Worm (Caenorhabditis elegans) whole organism, early embryonic: ENCODE data around the gene T05C12.1.

Source experiments
- B0310.2 ChIP-seq: sonication (generic microtip); optimal IDR thresholded peaks from 2 replicates; lab custom pipeline; 2016; ENCODE audit warnings: mild to moderate bottlenecking, missing genetic modification characterization, missing compliant biosample characterization
- F13C5.2 ChIP-seq: sonication (generic microtip); optimal IDR thresholded peaks from 2 replicates; lab custom pipeline; 2017; ENCODE audit warnings: mild to moderate bottlenecking, missing genetic modification characterization, inconsistent platforms, missing compliant biosample characterization
- aly-1 ChIP-seq: sonication (generic microtip); optimal IDR thresholded peaks from 2 replicates; lab custom pipeline; 2016; ENCODE audit warnings: missing genetic modification characterization, missing compliant biosample characterization
- ama-1 ChIP-seq: fragments of 150-350 bp; optimal IDR thresholded peaks from 2 replicates; lab custom pipeline; 2014
- ceh-13 ChIP-seq: fragments of 200-800 bp; sonication (Bioruptor generic); optimal IDR thresholded peaks from 2 replicates; lab custom pipeline; 2018; ENCODE audit warnings: mild to moderate bottlenecking, missing genetic modification characterization, missing compliant biosample characterization
- ceh-36 ChIP-seq: sonication (generic microtip); optimal IDR thresholded peaks from 2 replicates; lab custom pipeline; 2016; ENCODE audit warnings: missing genetic modification characterization, inconsistent platforms, missing compliant biosample characterization
- ets-7 ChIP-seq: sonication (generic microtip); optimal IDR thresholded peaks from 2 replicates; lab custom pipeline; 2016; ENCODE audit warnings: missing genotype, missing genetic modification characterization, missing compliant biosample characterization
- flt-1 ChIP-seq: fragments of 200-800 bp; sonication (Bioruptor generic); IDR thresholded peaks from 2 replicates; pipeline ENCODE4 v1.3.6; 2022; ENCODE audit warnings: missing genetic modification characterization, missing compliant biosample characterization
- hmbx-1 ChIP-seq: sonication (generic microtip); optimal IDR thresholded peaks from 2 replicates; lab custom pipeline; 2016; ENCODE audit warnings: mild to moderate bottlenecking, missing genetic modification characterization, missing compliant biosample characterization
- hmg-4 ChIP-seq: fragments of 200-800 bp; sonication (Bioruptor generic); optimal IDR thresholded peaks from 2 replicates; lab custom pipeline; 2018; ENCODE audit warnings: mild to moderate bottlenecking, missing genetic modification characterization, missing compliant biosample characterization
- hnd-1 ChIP-seq: sonication (generic microtip); optimal IDR thresholded peaks from 2 replicates; lab custom pipeline; 2016; ENCODE audit warnings: missing genetic modification characterization, missing compliant biosample characterization
- pes-1 ChIP-seq: fragments of 200-800 bp; sonication (Bioruptor generic); IDR thresholded peaks from 2 replicates; pipeline ENCODE4 v1.3.6; 2022; ENCODE audit warnings: missing genetic modification reagents, missing genetic modification characterization, missing compliant biosample characterization
- scrt-1 ChIP-seq: fragments of 200-800 bp; sonication (Bioruptor generic); IDR thresholded peaks from 2 replicates; pipeline ENCODE4 v1.3.6; 2022; ENCODE audit warnings: missing genetic modification characterization, missing compliant biosample characterization
- sea-1 ChIP-seq: fragments of 200-800 bp; sonication (Bioruptor generic); conservative IDR thresholded peaks from 2 replicates; pipeline ENCODE4 v1.3.6; 2022; ENCODE audit warnings: missing genetic modification characterization, missing compliant biosample characterization
- tbx-11 ChIP-seq: fragments of 200-800 bp; sonication (Bioruptor generic); IDR thresholded peaks from 2 replicates; pipeline ENCODE4 v1.3.6; 2022; ENCODE audit warnings: missing genetic modification characterization, missing compliant biosample characterization
- tbx-37 ChIP-seq: fragments of 200-800 bp; sonication (Bioruptor generic); conservative IDR thresholded peaks from 2 replicates; pipeline ENCODE4 v1.3.6; 2022; ENCODE audit warnings: missing genetic modification reagents, missing genetic modification characterization, missing compliant biosample characterization
- tra-4 ChIP-seq: sonication (generic microtip); optimal IDR thresholded peaks from 2 replicates; lab custom pipeline; 2017; ENCODE audit warnings: missing genetic modification characterization, missing compliant biosample characterization

T05C12.1 gene

ce11 chrII:8141135-8141534, 32.3 kb upstream of the T05C12.1 start:
- TF ChIP-seq tra-4 (tag; lab: Kevin White, UChicago) (no peak), scrt-1 (no peak), hnd-1 (tag; lab: Kevin White, UChicago) (no peak), flt-1 (GFP tag; lab: Robert Waterston, UW) (no peak), tbx-11 (GFP tag; lab: Robert Waterston, UW) (no peak), F13C5.2 (tag; lab: Kevin White, UChicago) (no peak), ceh-36 (tag; lab: Kevin White, UChicago) (no peak)

ce11 chrII:8143278-8143931, 30.1 kb upstream of the T05C12.1 start, which contains the start of the genes ints-11 and rpl-10:
ints-11 (minus strand) TSS chrII:8143478.
rpl-10 (plus strand) TSS chrII:8143881.
- TF ChIP-seq flt-1 (GFP tag; lab: Robert Waterston, UW): no peak
- no peak for TF ChIP-seq aly-1 (tag; lab: Kevin White, UChicago)
- no peak for TF ChIP-seq hnd-1 (tag; lab: Kevin White, UChicago)
- TF ChIP-seq ceh-36 (tag; lab: Kevin White, UChicago): no peak
- TF ChIP-seq tbx-37: no peak
- TF ChIP-seq B0310.2 (tag; lab: Kevin White, UChicago): no peak
- no peak for TF ChIP-seq hmg-4
- TF ChIP-seq ceh-13 (GFP tag; lab: Kevin White, UChicago): no peak
- TF ChIP-seq tra-4 (tag; lab: Kevin White, UChicago): no peak
- no peak for TF ChIP-seq sea-1 (GFP tag; lab: Robert Waterston, UW)
- no peak for TF ChIP-seq pes-1 (GFP tag; lab: Robert Waterston, UW)
- TF ChIP-seq F13C5.2 (tag; lab: Kevin White, UChicago): no peak
- no peak for TF ChIP-seq ets-7 (tag; lab: Kevin White, UChicago)
- TF ChIP-seq tbx-11 (GFP tag; lab: Robert Waterston, UW): no peak
- no peak for TF ChIP-seq scrt-1
- no peak for TF ChIP-seq ama-1
- no peak for TF ChIP-seq hmbx-1 (tag; lab: Kevin White, UChicago)

ce11 chrII:8144543-8144942, 28.9 kb upstream of the T05C12.1 start, which contains the start of gene F10B5.2:
F10B5.2 (plus strand) TSS chrII:8144762.
- TF ChIP-seq sea-1 (GFP tag; lab: Robert Waterston, UW): no peak
- TF ChIP-seq F13C5.2 (tag; lab: Kevin White, UChicago): no peak
- no peak for TF ChIP-seq B0310.2 (tag; lab: Kevin White, UChicago)
- TF ChIP-seq aly-1 (tag; lab: Kevin White, UChicago): no peak
- no peak for TF ChIP-seq pes-1 (GFP tag; lab: Robert Waterston, UW)
- no peak for TF ChIP-seq ceh-13 (GFP tag; lab: Kevin White, UChicago)
- no peak for TF ChIP-seq ets-7 (tag; lab: Kevin White, UChicago)
- no peak for TF ChIP-seq hnd-1 (tag; lab: Kevin White, UChicago)
- no peak for TF ChIP-seq tra-4 (tag; lab: Kevin White, UChicago)
- TF ChIP-seq tbx-37: no peak
- no peak for TF ChIP-seq hmbx-1 (tag; lab: Kevin White, UChicago)
- TF ChIP-seq flt-1 (GFP tag; lab: Robert Waterston, UW): no peak
- no peak for TF ChIP-seq tbx-11 (GFP tag; lab: Robert Waterston, UW)
- no peak for TF ChIP-seq ama-1
- no peak for TF ChIP-seq hmg-4
- no peak for TF ChIP-seq ceh-36 (tag; lab: Kevin White, UChicago)
- TF ChIP-seq scrt-1: no peak

ce11 chrII:8149930-8150329, 23.6 kb upstream of the T05C12.1 start, which contains the start of gene F10B5.3:
F10B5.3 (minus strand) TSS chrII:8150030.
- no peak for TF ChIP-seq hmg-4

- TF ChIP-seq hnd-1 (tag; lab: Kevin White, UChicago) (no peak), ama-1 (no peak), tbx-37 (no peak), pes-1 (GFP tag; lab: Robert Waterston, UW) (no peak), flt-1 (GFP tag; lab: Robert Waterston, UW) (no peak), tbx-11 (GFP tag; lab: Robert Waterston, UW) (no peak), B0310.2 (tag; lab: Kevin White, UChicago) (no peak), ets-7 (tag; lab: Kevin White, UChicago) (no peak), ceh-36 (tag; lab: Kevin White, UChicago) (no peak), tra-4 (tag; lab: Kevin White, UChicago) (no peak), aly-1 (tag; lab: Kevin White, UChicago) (no peak)
These were observed 20.7 kb upstream of the T05C12.1 start for ce11 chrII:8152711-8153325.

- TF ChIP-seq tbx-11 (GFP tag; lab: Robert Waterston, UW) (no peak), tbx-37 (no peak), F13C5.2 (tag; lab: Kevin White, UChicago) (no peak), ceh-13 (GFP tag; lab: Kevin White, UChicago) (no peak), hmg-4 (no peak), scrt-1 (no peak), flt-1 (GFP tag; lab: Robert Waterston, UW) (no peak), ets-7 (tag; lab: Kevin White, UChicago) (no peak), pes-1 (GFP tag; lab: Robert Waterston, UW) (no peak), sea-1 (GFP tag; lab: Robert Waterston, UW) (no peak), aly-1 (tag; lab: Kevin White, UChicago) (no peak), hnd-1 (tag; lab: Kevin White, UChicago) (no peak), B0310.2 (tag; lab: Kevin White, UChicago) (no peak), tra-4 (tag; lab: Kevin White, UChicago) (no peak), ama-1 (no peak), ceh-36 (tag; lab: Kevin White, UChicago) (no peak), hmbx-1 (tag; lab: Kevin White, UChicago) (no peak)
These were observed 16.6 kb upstream of the T05C12.1 start, which contains the start of the genes tub-1 and tmem-138 for ce11 chrII:8156845-8157373. tub-1 (minus strand) TSS chrII:8156945. tmem-138 (plus strand) TSS chrII:8157323.
